Worm (Caenorhabditis elegans) whole organism, L3 larva: ENCODE results near the gene T09A5.5.
A peak's percentile ranks its signal among the peaks of the same experiment; 100 is the strongest.

Experiments used
- R02D3.7 ChIP-seq: fragments of 150-350 bp; optimal IDR thresholded peaks from 2 replicates; lab custom pipeline; 2014; ENCODE audit warnings: missing biosample characterization, missing genetic modification characterization
- aly-2 ChIP-seq: fragments of 150-350 bp; optimal IDR thresholded peaks from 2 replicates; lab custom pipeline; 2014; ENCODE audit warnings: missing biosample characterization, missing genetic modification characterization
- ama-1 ChIP-seq: fragments of 150-350 bp; optimal IDR thresholded peaks from 2 replicates; lab custom pipeline; 2018
- ceh-16 ChIP-seq: sonication (generic microtip); optimal IDR thresholded peaks from 2 replicates; lab custom pipeline; 2017; ENCODE audit warnings: missing biosample characterization, missing genetic modification characterization
- ceh-28 ChIP-seq: fragments of 150-350 bp; optimal IDR thresholded peaks from 2 replicates; lab custom pipeline; 2014; ENCODE audit warnings: missing biosample characterization, missing genetic modification reagents, missing genetic modification characterization
- ceh-82 ChIP-seq: fragments of 150-350 bp; optimal IDR thresholded peaks from 2 replicates; lab custom pipeline; 2014; ENCODE audit warnings: missing biosample characterization, missing genetic modification characterization
- ceh-9 ChIP-seq: sonication (generic microtip); optimal IDR thresholded peaks from 2 replicates; lab custom pipeline; 2018; ENCODE audit warnings: missing biosample characterization, missing genetic modification characterization
- daf-12 ChIP-seq: fragments of 150-350 bp; optimal IDR thresholded peaks from 2 replicates; lab custom pipeline; 2014; ENCODE audit warnings: missing biosample characterization, missing genetic modification reagents, missing genetic modification characterization
- egl-27 ChIP-seq: sonication (generic microtip); optimal IDR thresholded peaks from 4 replicates; lab custom pipeline; 2017; ENCODE audit warnings: missing biosample characterization, missing genetic modification reagents, missing genetic modification characterization
- elt-2 ChIP-seq: sonication (generic microtip); optimal IDR thresholded peaks from 2 replicates; lab custom pipeline; 2016; ENCODE audit warnings: missing genetic modification reagents, mild to moderate bottlenecking, missing genetic modification characterization, missing compliant biosample characterization
- elt-3 ChIP-seq, 3 experiments: fragments of 150-350 bp in 1 of 3; sonication (generic microtip) in 2 of 3; optimal IDR thresholded peaks; 2 replicates in 2 of 3; 4 replicates in 1 of 3; lab custom pipeline; 2014 to 2017; ENCODE audit warnings: missing biosample characterization in 3 of 3, missing genetic modification characterization in 3 of 3
- eor-1 ChIP-seq, 2 experiments: fragments of 150-350 bp; optimal IDR thresholded peaks; 2 replicates each; lab custom pipeline; 2014 to 2018; ENCODE audit warnings: missing biosample characterization in 2 of 2, missing genetic modification characterization in 2 of 2
- fkh-10 ChIP-seq: sonication (generic microtip); optimal IDR thresholded peaks from 2 replicates; lab custom pipeline; 2017; ENCODE audit warnings: missing biosample characterization, missing genetic modification reagents, missing genetic modification characterization
- fkh-2 ChIP-seq: fragments of 150-350 bp; optimal IDR thresholded peaks from 2 replicates; lab custom pipeline; 2014; ENCODE audit warnings: missing biosample characterization, missing genetic modification reagents, missing genetic modification characterization
- hmg-11 ChIP-seq: sonication (generic microtip); optimal IDR thresholded peaks from 2 replicates; lab custom pipeline; 2016; ENCODE audit warnings: missing genetic modification characterization, missing compliant biosample characterization
- jun-1 ChIP-seq: fragments of 150-350 bp; optimal IDR thresholded peaks from 2 replicates; lab custom pipeline; 2014; ENCODE audit warnings: missing biosample characterization, missing genetic modification reagents, missing genetic modification characterization
- lin-15B ChIP-seq: fragments of 150-350 bp; optimal IDR thresholded peaks from 2 replicates; lab custom pipeline; 2014; ENCODE audit warnings: missing biosample characterization, missing genetic modification characterization
- lin-39 ChIP-seq: fragments of 150-350 bp; optimal IDR thresholded peaks from 2 replicates; lab custom pipeline; 2018; ENCODE audit warnings: missing biosample characterization, missing genetic modification reagents, missing genetic modification characterization
- mml-1 ChIP-seq: fragments of 150-350 bp; sonication (generic microtip); optimal IDR thresholded peaks from 3 replicates; lab custom pipeline; 2014; ENCODE audit warnings: missing biosample characterization, missing genetic modification characterization
- nfya-1 ChIP-seq: sonication (generic microtip); optimal IDR thresholded peaks from 2 replicates; lab custom pipeline; 2017; ENCODE audit warnings: missing genetic modification characterization, mild to moderate bottlenecking, missing compliant biosample characterization, antibody characterized with exemption, moderate library complexity; ENCODE audit not compliant: insufficient read depth
- nhr-11 ChIP-seq: fragments of 150-350 bp; optimal IDR thresholded peaks from 2 replicates; lab custom pipeline; 2014; ENCODE audit warnings: missing biosample characterization, missing genetic modification characterization
- nhr-23 ChIP-seq: fragments of 150-350 bp; optimal IDR thresholded peaks from 2 replicates; lab custom pipeline; 2014; ENCODE audit warnings: missing biosample characterization, missing genetic modification reagents, missing genetic modification characterization
- nhr-237 ChIP-seq: fragments of 150-350 bp; optimal IDR thresholded peaks from 2 replicates; lab custom pipeline; 2014; ENCODE audit warnings: missing biosample characterization, missing genetic modification characterization
- nhr-25 ChIP-seq: sonication (generic microtip); optimal IDR thresholded peaks from 2 replicates; lab custom pipeline; 2017; ENCODE audit warnings: missing biosample characterization, missing genetic modification characterization
- nhr-28 ChIP-seq: fragments of 150-350 bp; optimal IDR thresholded peaks from 2 replicates; lab custom pipeline; 2014; ENCODE audit warnings: missing biosample characterization, missing genetic modification characterization
- nhr-43 ChIP-seq: sonication (generic microtip); optimal IDR thresholded peaks from 2 replicates; lab custom pipeline; 2016; ENCODE audit warnings: mild to moderate bottlenecking, missing genetic modification characterization, missing compliant biosample characterization; ENCODE audit not compliant: poor library complexity, severe bottlenecking
- nhr-67 ChIP-seq: fragments of 150-350 bp; optimal IDR thresholded peaks from 2 replicates; lab custom pipeline; 2014; ENCODE audit warnings: missing biosample characterization, missing genetic modification characterization
- nhr-76 ChIP-seq: fragments of 150-350 bp; sonication (generic microtip); optimal IDR thresholded peaks from 5 replicates; lab custom pipeline; 2014; ENCODE audit warnings: missing biosample characterization, missing genetic modification characterization
- nhr-77 ChIP-seq: fragments of 150-350 bp; optimal IDR thresholded peaks from 2 replicates; lab custom pipeline; 2014; ENCODE audit warnings: missing biosample characterization, missing genetic modification characterization
- pha-4 ChIP-seq: fragments of 150-350 bp; optimal IDR thresholded peaks from 2 replicates; lab custom pipeline; 2014; ENCODE audit warnings: missing biosample characterization, missing genetic modification reagents, missing genetic modification characterization
- pqm-1 ChIP-seq: fragments of 150-350 bp; optimal IDR thresholded peaks from 2 replicates; lab custom pipeline; 2017; ENCODE audit warnings: missing biosample characterization, missing genetic modification characterization, inconsistent platforms
- skn-1 ChIP-seq: fragments of 150-350 bp; optimal IDR thresholded peaks from 2 replicates; lab custom pipeline; 2014; ENCODE audit warnings: missing biosample characterization, missing genetic modification characterization
- snpc-4 ChIP-seq: fragments of 150-350 bp; optimal IDR thresholded peaks from 2 replicates; lab custom pipeline; 2014; ENCODE audit warnings: missing biosample characterization, missing genetic modification characterization
- tbx-2 ChIP-seq: sonication (generic microtip); optimal IDR thresholded peaks from 2 replicates; lab custom pipeline; 2016; ENCODE audit warnings: mild to moderate bottlenecking, missing genetic modification characterization, missing compliant biosample characterization
- unc-39 ChIP-seq: sonication (generic microtip); optimal IDR thresholded peaks from 4 replicates; lab custom pipeline; 2017; ENCODE audit warnings: missing biosample characterization, missing genetic modification characterization
- unc-62 ChIP-seq: fragments of 150-350 bp; sonication (generic microtip); optimal IDR thresholded peaks from 4 replicates; lab custom pipeline; 2014; ENCODE audit warnings: missing biosample characterization, missing genetic modification reagents, missing genetic modification characterization
- zag-1 ChIP-seq: fragments of 150-350 bp; optimal IDR thresholded peaks from 2 replicates; lab custom pipeline; 2014; ENCODE audit warnings: missing biosample characterization, missing genetic modification characterization
- ztf-11 ChIP-seq: fragments of 150-350 bp; optimal IDR thresholded peaks from 2 replicates; lab custom pipeline; 2014; ENCODE audit warnings: missing biosample characterization, missing genetic modification characterization

Gene T09A5.5

ce11 chrII:7822454-7822853 is 31.1 kb downstream of the T09A5.5 start, which contains the start of gene irld-47:
irld-47 (minus strand) TSS chrII:7822554.
- no peak for TF ChIP-seq egl-27 (tag; lab: Kevin White, UChicago)
- TF ChIP-seq jun-1 (tag; lab: Kevin White, UChicago): no peak
- no peak for TF ChIP-seq elt-3 (tag; optimal IDR thresholded peaks at IDR 0.05; lab: Kevin White, UChicago)
- no peak for TF ChIP-seq ama-1 (lab: Kevin White, UChicago)
- no peak for TF ChIP-seq nhr-67
- no peak for TF ChIP-seq lin-39 (tag; lab: Kevin White, UChicago)
- no peak for TF ChIP-seq R02D3.7 (tag; lab: Kevin White, UChicago)

ce11 chrII:7819359-7819758 is 34.2 kb downstream of the T09A5.5 start:
- TF ChIP-seq pqm-1 (tag; lab: Kevin White, UChicago): no peak
- no peak for TF ChIP-seq mml-1 (tag; lab: Kevin White, UChicago)
- no peak for TF ChIP-seq nhr-11 (tag; lab: Kevin White, UChicago)
- no peak for TF ChIP-seq hmg-11 (tag; lab: Kevin White, UChicago)
- no peak for TF ChIP-seq tbx-2 (tag; lab: Kevin White, UChicago)
- TF ChIP-seq nhr-43 (tag; lab: Kevin White, UChicago): no peak
- TF ChIP-seq lin-15B: no peak
- TF ChIP-seq ceh-28 (tag; lab: Kevin White, UChicago): no peak
- no peak for TF ChIP-seq nfya-1
- no peak for TF ChIP-seq unc-62
- TF ChIP-seq ama-1 (lab: Kevin White, UChicago): no peak
- TF ChIP-seq skn-1 (tag; lab: Kevin White, UChicago): no peak
- no peak for TF ChIP-seq zag-1
- TF ChIP-seq nhr-23 (tag; lab: Kevin White, UChicago): no peak
- no peak for TF ChIP-seq nhr-76 (tag; lab: Kevin White, UChicago)
- TF ChIP-seq fkh-2: no peak

- no peak for TF ChIP-seq ama-1 (lab: Kevin White, UChicago)
- no peak for TF ChIP-seq fkh-10 (GFP tag; lab: Kevin White, UChicago)
- no peak for TF ChIP-seq daf-12 (tag; lab: Kevin White, UChicago)
- TF ChIP-seq pqm-1 (tag; lab: Kevin White, UChicago): no peak
- TF ChIP-seq ceh-28 (tag; lab: Kevin White, UChicago): no peak
These were observed 36.0 kb downstream of the T09A5.5 start for ce11 chrII:7817580-7817979.

ce11 chrII:7816163-7816776 is 37.3 kb downstream of the T09A5.5 start, which contains the start of gene cki-2:
cki-2 (plus strand) TSS chrII:7816499.
- TF ChIP-seq R02D3.7 (tag; lab: Kevin White, UChicago): no peak
- no peak for TF ChIP-seq fkh-2
- TF ChIP-seq elt-2 (tag; lab: Kevin White, UChicago): peak; percentile 54
- TF ChIP-seq fkh-10 (GFP tag; lab: Kevin White, UChicago): no peak
- no peak for TF ChIP-seq ztf-11
- TF ChIP-seq lin-15B: peak; percentile 25
- peak; percentile 39 for TF ChIP-seq nfya-1
- no peak for TF ChIP-seq ceh-82
- TF ChIP-seq daf-12 (tag; lab: Kevin White, UChicago): no peak
- no peak for TF ChIP-seq pqm-1 (tag; lab: Kevin White, UChicago)
- no peak for TF ChIP-seq unc-39 (tag; lab: Kevin White, UChicago)
- TF ChIP-seq nhr-43 (tag; lab: Kevin White, UChicago): no peak
- TF ChIP-seq nhr-76 (tag; lab: Kevin White, UChicago): no peak
- no peak for TF ChIP-seq ceh-16 (tag; lab: Kevin White, UChicago)
- TF ChIP-seq pha-4 (tag; lab: Kevin White, UChicago): peak; percentile 13

ce11 chrII:7815406-7815805 is 38.2 kb downstream of the T09A5.5 start:
- TF ChIP-seq nhr-76 (tag; lab: Kevin White, UChicago) (no peak), pha-4 (tag; lab: Kevin White, UChicago) (no peak), elt-2 (tag; lab: Kevin White, UChicago) (no peak), skn-1 (tag; lab: Kevin White, UChicago) (no peak), nhr-25 (tag; lab: Kevin White, UChicago) (no peak), aly-2 (no peak), ceh-9 (tag; lab: Kevin White, UChicago) (no peak), unc-39 (tag; lab: Kevin White, UChicago) (no peak), pqm-1 (tag; lab: Kevin White, UChicago) (no peak), fkh-2 (no peak), nfya-1 (no peak), nhr-237 (no peak), nhr-77 (tag; lab: Kevin White, UChicago) (no peak), hmg-11 (tag; lab: Kevin White, UChicago) (no peak), nhr-43 (tag; lab: Kevin White, UChicago) (no peak), eor-1 (tag; optimal IDR thresholded peaks at IDR 0.05; lab: Kevin White, UChicago) (no peak), snpc-4 (tag; lab: Kevin White, UChicago) (no peak), nhr-28 (no peak)
